Worm (Caenorhabditis elegans) whole organism, midembryonic: ENCODE measurements around the gene F57B7.2.

Source experiments
- klf-2 ChIP-seq: fragments of 200-800 bp; sonication (Bioruptor generic); conservative IDR thresholded peaks from 2 replicates; pipeline ENCODE4 v1.3.6; 2022; ENCODE audit warnings: missing genetic modification reagents, missing genetic modification characterization, missing compliant biosample characterization
- med-1 ChIP-seq: sonication (generic microtip); optimal IDR thresholded peaks from 2 replicates; lab custom pipeline; 2017; ENCODE audit warnings: missing genetic modification characterization, mild to moderate bottlenecking, missing compliant biosample characterization, antibody characterized with exemption, missing genetic modification reagents; ENCODE audit not compliant: insufficient read depth
- tab-1 ChIP-seq: fragments of 200-800 bp; sonication (Bioruptor generic); IDR thresholded peaks from 2 replicates; pipeline ENCODE4 v1.3.6; 2022; ENCODE audit warnings: missing genetic modification characterization, missing compliant biosample characterization
- ztf-23 ChIP-seq: fragments of 200-800 bp; sonication (Bioruptor generic); IDR thresholded peaks from 2 replicates; pipeline ENCODE4 v1.3.6; 2022; ENCODE audit warnings: missing genetic modification reagents, missing genetic modification characterization, missing compliant biosample characterization

DNA sequence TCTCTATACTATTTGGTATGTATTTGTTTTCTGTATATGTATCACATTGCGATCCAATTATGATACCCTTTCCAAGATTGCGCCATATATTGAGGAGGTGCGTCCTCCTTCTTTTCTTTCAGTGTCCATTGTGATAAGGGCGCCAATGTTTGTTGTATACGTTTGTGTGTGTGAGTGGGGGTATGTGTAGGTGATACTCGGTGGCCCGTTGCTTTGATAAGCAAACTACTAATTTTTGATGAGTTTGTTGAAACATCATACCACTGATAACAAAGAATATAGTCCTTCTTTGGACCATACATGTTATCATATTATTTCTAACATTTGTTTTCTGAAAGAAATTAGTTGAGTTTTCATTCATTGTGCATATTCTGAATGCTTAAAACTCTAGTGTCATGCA lies 39.7 kb downstream of the F57B7.2 start:
- TF ChIP-seq med-1 (GFP tag; lab: Kevin White, UChicago) (no peak), tab-1 (no peak), klf-2 (GFP tag; lab: Robert Waterston, UW) (no peak), ztf-23 (GFP tag; lab: Robert Waterston, UW) (no peak)
